Worm (Caenorhabditis elegans) whole organism, L4/young adult: Measurements from ENCODE around the gene ilkp-1.

ENCODE experiments used
- W03F9.2 ChIP-seq: fragments of 150-350 bp; optimal IDR thresholded peaks from 2 replicates; lab custom pipeline; 2014; ENCODE audit warnings: missing biosample characterization, missing genetic modification characterization
- dao-5 ChIP-seq: sonication (generic microtip); optimal IDR thresholded peaks from 2 replicates; lab custom pipeline; 2016; ENCODE audit warnings: missing genotype, missing genetic modification characterization, moderate library complexity, missing compliant biosample characterization
- him-1 ChIP-seq: sonication (generic microtip); optimal IDR thresholded peaks from 2 replicates; lab custom pipeline; 2016; ENCODE audit warnings: missing genotype, missing genetic modification reagents, missing genetic modification characterization, missing compliant biosample characterization

- no peak for TF ChIP-seq W03F9.2
- no peak for TF ChIP-seq dao-5 (tag; lab: Kevin White, UChicago)
- no peak for TF ChIP-seq him-1 (tag; lab: Kevin White, UChicago)
These were observed 39.1 kb upstream of the ilkp-1 start for ce11 chrII:11010914-11011313.
